Worm (Caenorhabditis elegans) whole organism, late embryonic: Measurements from ENCODE around the gene C46C2.5.
A peak's percentile ranks its signal among the peaks of the same experiment; 100 is the strongest.

Source experiments
- ttx-3 ChIP-seq: sonication (generic microtip); optimal IDR thresholded peaks from 2 replicates; lab custom pipeline; 2016; ENCODE audit warnings: missing genetic modification reagents, missing genetic modification characterization, missing compliant biosample characterization
- unc-42 ChIP-seq: sonication (generic microtip); optimal IDR thresholded peaks from 2 replicates; lab custom pipeline; 2016; ENCODE audit warnings: missing genotype, missing genetic modification characterization, missing compliant biosample characterization

C46C2.5 gene

DNA sequence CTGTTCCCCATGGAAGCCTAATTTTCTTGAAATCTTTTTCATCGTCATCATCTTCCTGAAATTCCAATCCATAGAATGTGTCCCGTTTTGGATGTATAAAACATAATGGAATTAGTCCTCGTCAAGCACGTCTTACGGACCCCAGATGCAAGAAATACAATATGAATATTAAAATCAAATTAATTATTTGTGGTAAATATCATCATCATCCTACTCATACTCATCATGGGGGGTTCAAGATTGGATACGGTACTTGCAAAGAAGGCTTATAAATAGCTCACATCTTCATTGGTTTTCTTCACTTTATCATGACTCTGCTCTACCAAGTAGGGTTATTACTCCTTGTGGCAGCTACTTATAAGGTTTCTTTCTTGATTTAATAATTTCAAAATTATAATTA, 48.0 kb downstream of the C46C2.5 start, which contains the start of gene flp-1:
Gene flp-1, plus strand, starts transcription at position 301 of the 400 bp plus-strand sequence.
- TF ChIP-seq ttx-3 (tag; lab: Kevin White, UChicago) (no peak), unc-42 (tag; lab: Kevin White, UChicago) (peak; percentile 29)
- TF ChIP-seq, all 69 proteins: peak for 1
